Fruit fly (Drosophila melanogaster) whole organism, embryonic: Measurements from ENCODE around the gene eas.
A peak's percentile ranks its signal among the peaks of the same experiment; 100 is the strongest.

ENCODE experiments used
- Antp ChIP-seq: fragments of 200-800 bp; sonication (Bioruptor generic); optimal IDR thresholded peaks from 3 replicates; lab custom pipeline; 2016; ENCODE audit warnings: missing biosample characterization, missing genetic modification characterization
- CG12299 ChIP-seq: fragments of 200-800 bp; sonication (Bioruptor generic); optimal IDR thresholded peaks from 2 replicates; lab custom pipeline; 2018; ENCODE audit warnings: missing biosample characterization, mild to moderate bottlenecking, missing genetic modification characterization
- CG12769 ChIP-seq: fragments of 200-800 bp; sonication (Bioruptor generic); optimal IDR thresholded peaks from 2 replicates; lab custom pipeline; 2019; ENCODE audit warnings: missing biosample characterization, mild to moderate bottlenecking, missing genetic modification characterization, moderate library complexity
- CG12942 ChIP-seq: fragments of 200-800 bp; sonication (Bioruptor generic); optimal IDR thresholded peaks from 3 replicates; lab custom pipeline; 2016; ENCODE audit warnings: missing biosample characterization, missing genetic modification characterization
- CG18262 ChIP-seq: fragments of 200-800 bp; optimal IDR thresholded peaks from 3 replicates; lab custom pipeline; 2019; ENCODE audit warnings: missing biosample characterization, mild to moderate bottlenecking, missing genetic modification characterization, moderate library complexity
- CG18476 ChIP-seq: fragments of 200-800 bp; sonication (Bioruptor generic); optimal IDR thresholded peaks from 2 replicates; lab custom pipeline; 2016; ENCODE audit warnings: missing biosample characterization, mild to moderate bottlenecking, missing genetic modification characterization
- CG2202 ChIP-seq: fragments of 200-800 bp; sonication (Bioruptor generic); optimal IDR thresholded peaks from 2 replicates; lab custom pipeline; 2018; ENCODE audit warnings: missing biosample characterization, mild to moderate bottlenecking, missing genetic modification characterization
- CG33213 ChIP-seq: fragments of 200-800 bp; sonication (Bioruptor generic); optimal IDR thresholded peaks from 3 replicates; lab custom pipeline; 2016; ENCODE audit warnings: missing biosample characterization, missing genetic modification characterization
- CG4282 ChIP-seq: fragments of 200-800 bp; sonication (Bioruptor generic); optimal IDR thresholded peaks from 2 replicates; lab custom pipeline; 2016; ENCODE audit warnings: missing biosample characterization, missing genetic modification characterization
- CG4854 ChIP-seq: fragments of 200-800 bp; sonication (Bioruptor generic); optimal IDR thresholded peaks from 2 replicates; lab custom pipeline; 2016; ENCODE audit warnings: missing biosample characterization, missing genetic modification characterization, inconsistent platforms
- CG7963 ChIP-seq: fragments of 200-800 bp; sonication (Bioruptor generic); IDR thresholded peaks from 3 replicates; pipeline ENCODE4 v1.3.6; 2022; ENCODE audit warnings: missing biosample characterization, missing genetic modification characterization; ENCODE audit not compliant: partially characterized antibody
- CG9727 ChIP-seq: fragments of 200-800 bp; sonication (Bioruptor generic); optimal IDR thresholded peaks from 3 replicates; lab custom pipeline; 2017; ENCODE audit warnings: missing biosample characterization, mild to moderate bottlenecking, missing genetic modification characterization
- CG9817 ChIP-seq: fragments of 200-800 bp; sonication (Bioruptor generic); optimal IDR thresholded peaks from 2 replicates; lab custom pipeline; 2018; ENCODE audit warnings: missing biosample characterization, mild to moderate bottlenecking, missing genetic modification characterization, moderate library complexity
- Dad ChIP-seq: fragments of 200-800 bp; sonication (Bioruptor generic); optimal IDR thresholded peaks from 3 replicates; lab custom pipeline; 2016; ENCODE audit warnings: missing biosample characterization, missing genetic modification characterization
- Dip2 ChIP-seq: fragments of 200-800 bp; sonication (Bioruptor generic); IDR thresholded peaks from 2 replicates; pipeline ENCODE4 v1.3.6; 2022; ENCODE audit warnings: missing biosample characterization, missing genetic modification characterization
- Ets97D ChIP-seq: fragments of 200-800 bp; sonication (Bioruptor generic); optimal IDR thresholded peaks from 3 replicates; lab custom pipeline; 2016; ENCODE audit warnings: missing biosample characterization, missing genetic modification characterization
- HmgD ChIP-seq: fragments of 200-800 bp; sonication (Bioruptor generic); optimal IDR thresholded peaks from 3 replicates; lab custom pipeline; 2016; ENCODE audit warnings: missing biosample characterization, missing genetic modification characterization
- Med ChIP-seq: fragments of 200-800 bp; sonication (Bioruptor generic); peaks from one replicate; lab custom pipeline; 2016; ENCODE audit warnings: missing biosample characterization, missing genetic modification characterization, mild to moderate bottlenecking, inconsistent platforms, moderate library complexity
- Rx ChIP-seq: fragments of 200-800 bp; sonication (Bioruptor generic); IDR thresholded peaks from 2 replicates; pipeline ENCODE4 v1.3.6; 2022; ENCODE audit warnings: missing biosample characterization, missing genetic modification characterization
- Sox100B ChIP-seq: fragments of 200-800 bp; sonication (Bioruptor generic); optimal IDR thresholded peaks from 3 replicates; lab custom pipeline; 2018; ENCODE audit warnings: missing biosample characterization, mild to moderate bottlenecking, missing genetic modification characterization
- TFAM ChIP-seq: fragments of 200-800 bp; sonication (Bioruptor generic); optimal IDR thresholded peaks from 2 replicates; lab custom pipeline; 2017; ENCODE audit warnings: missing biosample characterization, missing genetic modification characterization, inconsistent platforms
- Taf1 ChIP-seq: fragments of 200-800 bp; sonication (Bioruptor generic); IDR thresholded peaks from 2 replicates; pipeline ENCODE4 v1.3.6; 2022; ENCODE audit warnings: missing biosample characterization, missing genetic modification characterization
- Usf ChIP-seq: fragments of 200-800 bp; sonication (Bioruptor generic); optimal IDR thresholded peaks from 2 replicates; lab custom pipeline; 2017; ENCODE audit warnings: missing genotype, missing biosample characterization, missing genetic modification characterization
- Vsx1 ChIP-seq: fragments of 200-800 bp; sonication (Bioruptor generic); optimal IDR thresholded peaks from 2 replicates; lab custom pipeline; 2017; ENCODE audit warnings: missing biosample characterization, mild to moderate bottlenecking, missing genetic modification characterization, missing genetic modification reagents
- Xrp1 ChIP-seq: fragments of 200-800 bp; sonication (Bioruptor generic); IDR thresholded peaks from 2 replicates; pipeline ENCODE4 v1.3.6; 2022; ENCODE audit warnings: missing biosample characterization, missing genetic modification characterization
- YL-1 ChIP-seq: fragments of 200-800 bp; sonication (Bioruptor generic); optimal IDR thresholded peaks from 3 replicates; lab custom pipeline; 2017; ENCODE audit warnings: missing biosample characterization, mild to moderate bottlenecking, missing genetic modification characterization
- al ChIP-seq: fragments of 200-800 bp; sonication (Bioruptor generic); IDR thresholded peaks from 2 replicates; pipeline ENCODE4 v1.3.6; 2022; ENCODE audit warnings: missing biosample characterization, missing genetic modification characterization
- bcd ChIP-seq: fragments of 200-800 bp; sonication (Bioruptor generic); optimal IDR thresholded peaks from 2 replicates; lab custom pipeline; 2017; ENCODE audit warnings: missing biosample characterization, mild to moderate bottlenecking, missing genetic modification characterization
- cg ChIP-seq: fragments of 200-800 bp; sonication (Bioruptor generic); optimal IDR thresholded peaks from 3 replicates; lab custom pipeline; 2019; ENCODE audit warnings: missing biosample characterization, mild to moderate bottlenecking, missing genetic modification characterization, moderate library complexity
- da ChIP-seq: fragments of 200-800 bp; sonication (Bioruptor generic); optimal IDR thresholded peaks from 2 replicates; lab custom pipeline; 2016; ENCODE audit warnings: missing biosample characterization, missing genetic modification characterization
- dati ChIP-seq: fragments of 200-800 bp; sonication (Bioruptor generic); IDR thresholded peaks from 2 replicates; pipeline ENCODE4 v1.3.6; 2022; ENCODE audit warnings: missing biosample characterization, missing genetic modification characterization
- disco-r ChIP-seq: fragments of 200-800 bp; sonication (Bioruptor generic); optimal IDR thresholded peaks from 2 replicates; lab custom pipeline; 2016; ENCODE audit warnings: missing biosample characterization, missing genetic modification characterization
- gsb-n ChIP-seq: fragments of 200-800 bp; sonication (Bioruptor generic); optimal IDR thresholded peaks from 3 replicates; lab custom pipeline; 2018; ENCODE audit warnings: missing biosample characterization, mild to moderate bottlenecking, missing genetic modification characterization
- oc ChIP-seq: fragments of 200-800 bp; sonication (Bioruptor generic); optimal IDR thresholded peaks from 2 replicates; lab custom pipeline; 2018; ENCODE audit warnings: missing biosample characterization, mild to moderate bottlenecking, missing genetic modification characterization, moderate library complexity
- pan ChIP-seq, 4 experiments: fragments of >200 bp in 3 of 4; fragments of 200-800 bp in 1 of 4; sonication (Bioruptor generic) in 1 of 4; optimal IDR thresholded peaks in 3 of 4; IDR thresholded peaks in 1 of 4; 2 replicates each; pipeline versions ENCODE4 v1.3.6 to Lab custom; 2017 to 2022; ENCODE audit warnings: missing biosample characterization in 2 of 4, missing genetic modification characterization in 2 of 4, mixed read lengths in 1 of 4
- pfk ChIP-seq: fragments of 200-800 bp; sonication (Bioruptor generic); optimal IDR thresholded peaks from 2 replicates; lab custom pipeline; 2018; ENCODE audit warnings: missing biosample characterization, mild to moderate bottlenecking, missing genetic modification characterization, moderate library complexity
- ranshi ChIP-seq: fragments of 200-800 bp; sonication (Bioruptor generic); IDR thresholded peaks from 2 replicates; pipeline ENCODE4 v1.3.6; 2022; ENCODE audit warnings: missing biosample characterization, missing genetic modification characterization
- ro ChIP-seq: fragments of 200-800 bp; sonication (Bioruptor generic); IDR thresholded peaks from 2 replicates; pipeline ENCODE4 v1.3.6; 2022; ENCODE audit warnings: missing biosample characterization, missing genetic modification characterization
- row ChIP-seq: fragments of 200-800 bp; sonication (Bioruptor generic); IDR thresholded peaks from 3 replicates; pipeline ENCODE4 v1.3.6; 2022; ENCODE audit warnings: missing biosample characterization, missing genetic modification characterization
- seq ChIP-seq: fragments of 200-800 bp; sonication (Bioruptor generic); IDR thresholded peaks from 2 replicates; pipeline ENCODE4 v1.3.6; 2022; ENCODE audit warnings: missing biosample characterization, missing genetic modification characterization
- sna ChIP-seq: fragments of 200-800 bp; sonication (Bioruptor generic); IDR thresholded peaks from 2 replicates; pipeline ENCODE4 v1.3.6; 2022; ENCODE audit warnings: missing biosample characterization, missing genetic modification characterization; ENCODE audit not compliant: partially characterized antibody
- tin ChIP-seq: fragments of 200-800 bp; sonication (Bioruptor generic); optimal IDR thresholded peaks from 3 replicates; lab custom pipeline; 2016; ENCODE audit warnings: missing biosample characterization, missing genetic modification characterization
- tll ChIP-seq, 2 experiments: fragments of 200-800 bp in 1 of 2; fragments of >200 bp in 1 of 2; sonication (Bioruptor generic) in 1 of 2; optimal IDR thresholded peaks; 2 replicates each; lab custom pipeline; 2017 to 2019; ENCODE audit warnings: missing biosample characterization in 2 of 2, missing genetic modification characterization in 2 of 2, mild to moderate bottlenecking in 1 of 2, moderate library complexity in 1 of 2
- trem ChIP-seq: fragments of 200-800 bp; optimal IDR thresholded peaks from 3 replicates; lab custom pipeline; 2019; ENCODE audit warnings: missing biosample characterization, mild to moderate bottlenecking, missing genetic modification characterization, moderate library complexity
- tx ChIP-seq: fragments of 200-800 bp; sonication (Bioruptor generic); optimal IDR thresholded peaks from 2 replicates; lab custom pipeline; 2016; ENCODE audit warnings: missing biosample characterization, missing genetic modification characterization
- unc-4 ChIP-seq: fragments of 200-800 bp; sonication (Bioruptor generic); IDR thresholded peaks from 2 replicates; pipeline ENCODE4 v1.3.6; 2022; ENCODE audit warnings: missing biosample characterization, missing genetic modification characterization; ENCODE audit not compliant: partially characterized antibody
- wdn ChIP-seq: fragments of 200-800 bp; sonication (Bioruptor generic); IDR thresholded peaks from 2 replicates; pipeline ENCODE4 v1.3.6; 2022; ENCODE audit warnings: missing biosample characterization, missing genetic modification characterization
- z ChIP-seq: fragments of 200-800 bp; sonication (Bioruptor generic); IDR thresholded peaks from 3 replicates; pipeline ENCODE4 v1.3.6; 2022; ENCODE audit warnings: missing biosample characterization, missing genetic modification characterization
- zen2 ChIP-seq: fragments of 200-800 bp; sonication (Bioruptor generic); IDR thresholded peaks from 3 replicates; pipeline ENCODE4 v1.3.6; 2022; ENCODE audit warnings: missing biosample characterization, missing genetic modification characterization; ENCODE audit not compliant: partially characterized antibody
- zf30C ChIP-seq: fragments of 200-800 bp; sonication (Bioruptor generic); optimal IDR thresholded peaks from 3 replicates; lab custom pipeline; 2018; ENCODE audit warnings: missing biosample characterization, mild to moderate bottlenecking, missing genetic modification characterization

Gene eas

dm6 chrX:16263415-16263814 is 14.7 kb upstream of the eas start (continued):
- TF ChIP-seq CG9817 (tag; lab: Kevin White, UChicago) = peak; percentile 76
- TF ChIP-seq Sox100B (GFP tag; lab: Kevin White, UChicago) = no peak
- TF ChIP-seq CG18262 (tag; lab: Kevin White, UChicago) = peak; percentile 79
- TF ChIP-seq Xrp1 (GFP tag; lab: Robert Waterston, UW) = peak; percentile 88
- TF ChIP-seq CG4854 (GFP tag; lab: Kevin White, UChicago) = peak; percentile 51
- TF ChIP-seq wdn (GFP tag; lab: Robert Waterston, UW) = peak; percentile 67
- TF ChIP-seq sna = no peak
- TF ChIP-seq row (GFP tag; lab: Robert Waterston, UW) = peak; percentile 89
- peak; percentile 85 for TF ChIP-seq seq (GFP tag; lab: Robert Waterston, UW)
- TF ChIP-seq Dip2 = no peak
- TF ChIP-seq tin (GFP tag; lab: Kevin White, UChicago) = peak; percentile 80
- TF ChIP-seq ro (GFP tag; lab: Robert Waterston, UW) = peak; percentile 52; the same call in 1 of the 2 replicates
- peak; percentile 18 for TF ChIP-seq Ets97D
- TF ChIP-seq Taf1 (GFP tag; lab: Robert Waterston, UW) = peak; percentile 56
- TF ChIP-seq tx = no peak
- TF ChIP-seq YL-1 (GFP tag; lab: Kevin White, UChicago) = no peak
- peak; percentile 37 for TF ChIP-seq Antp (GFP tag; lab: Kevin White, UChicago)
- TF ChIP-seq bcd = peak; percentile 68
- TF ChIP-seq CG18476 = peak; percentile 46
- TF ChIP-seq Usf (GFP tag; lab: Kevin White, UChicago) = peak; percentile 55
- TF ChIP-seq HmgD (GFP tag; lab: Kevin White, UChicago) = no peak
- TF ChIP-seq CG4282 = no peak
- TF ChIP-seq disco-r = no peak
- peak; percentile 74 for TF ChIP-seq oc (tag; lab: Kevin White, UChicago)
- TF ChIP-seq CG7963 = no peak
- peak; percentile 66 for TF ChIP-seq CG12299
- TF ChIP-seq gsb-n (tag; lab: Kevin White, UChicago) = peak; percentile 83
- TF ChIP-seq cg = no peak
- peak; percentile 60 for TF ChIP-seq Rx (GFP tag; lab: Robert Waterston, UW)
- TF ChIP-seq Vsx1 (GFP tag; lab: Kevin White, UChicago) = peak; percentile 46
- no peak for TF ChIP-seq TFAM (GFP tag; lab: Kevin White, UChicago)
- TF ChIP-seq zf30C (GFP tag; lab: Kevin White, UChicago) = no peak
- TF ChIP-seq Dad (GFP tag; lab: Kevin White, UChicago) = peak; percentile 30
- TF ChIP-seq pfk (GFP tag; lab: Kevin White, UChicago) = no peak
- peak; percentile 92 for TF ChIP-seq Med (GFP tag; lab: Kevin White, UChicago)
- peak; percentile 87 for TF ChIP-seq CG12769 (tag; lab: Kevin White, UChicago)
- TF ChIP-seq CG12942 (GFP tag; lab: Kevin White, UChicago) = peak; percentile 44
- TF ChIP-seq dati (GFP tag; lab: Robert Waterston, UW) = peak; percentile 28; the same call in 1 of the 2 replicates
- TF ChIP-seq da (GFP tag; lab: Kevin White, UChicago) = no peak
- TF ChIP-seq CG33213 (GFP tag; lab: Kevin White, UChicago) = peak; percentile 22
- TF ChIP-seq CG9727 (GFP tag; lab: Kevin White, UChicago) = peak; percentile 81
- no peak for TF ChIP-seq zen2 (GFP tag; lab: Robert Waterston, UW)
- TF ChIP-seq CG2202 (tag; lab: Kevin White, UChicago) = peak; percentile 67
- no peak for TF ChIP-seq unc-4
- 0 out of 3 replicates have a peak, but pooled peaks have one; percentile 32 for TF ChIP-seq z
- TF ChIP-seq trem (tag; lab: Kevin White, UChicago) = peak; percentile 69
- TF ChIP-seq ranshi = peak; percentile 85
- no peak for TF ChIP-seq pan (optimal IDR thresholded peaks at IDR 0.05; lab: Kevin White, UChicago)
- TF ChIP-seq pan (GFP tag; optimal IDR thresholded peaks at IDR 0.05 in 1 of 2, IDR thresholded peaks at IDR 0.05 in 1 of 2) = peak in 1 of 2 experiments; percentile 74
- peak; percentile 57 for TF ChIP-seq al
- no peak for TF ChIP-seq tll (GFP tag; optimal IDR thresholded peaks at IDR 0.05; lab: Kevin White, UChicago)
